Fruit fly (Drosophila melanogaster) Kc167 (cell line): ENCODE results near the gene sev.

Experiments used
- Myc ChIP-seq: fragments of >200 bp; optimal IDR thresholded peaks from 2 replicates; lab custom pipeline; 2017; ENCODE audit warnings: missing external identifiers
- insv ChIP-seq: fragments of >200 bp; optimal IDR thresholded peaks from 3 replicates; lab custom pipeline; 2018; ENCODE audit warnings: missing external identifiers
- psq ChIP-seq: fragments of >200 bp; optimal IDR thresholded peaks from 2 replicates; lab custom pipeline; 2017; ENCODE audit warnings: missing external identifiers
- ttk ChIP-seq: sonication (Bioruptor generic); optimal IDR thresholded peaks from 2 replicates; lab custom pipeline; 2017; ENCODE audit warnings: missing external identifiers

DNA sequence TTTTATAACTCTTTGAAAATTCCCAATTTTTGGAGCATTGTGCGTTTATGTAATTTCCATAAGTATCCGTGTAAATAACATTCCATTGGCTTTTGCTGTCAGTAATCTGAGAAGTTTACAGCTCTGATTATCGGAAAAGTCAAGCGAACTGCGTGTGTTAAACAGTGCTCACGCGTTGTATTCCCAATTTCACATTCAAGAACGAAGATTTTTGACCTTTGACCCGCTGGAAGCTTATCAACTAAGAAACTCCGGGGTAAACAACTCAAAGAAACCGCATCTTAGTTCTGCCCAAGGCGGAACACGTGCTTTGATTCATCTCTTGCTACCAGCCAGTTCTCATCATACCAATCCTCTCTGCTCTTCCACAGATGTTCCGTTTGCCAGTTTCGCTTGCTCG lies 23.6 kb upstream of the sev start:
- TF ChIP-seq ttk (lab: Kevin White, UChicago) = no peak
- no peak for TF ChIP-seq psq (lab: Kevin White, UChicago)
- TF ChIP-seq insv = no peak
- TF ChIP-seq Myc (lab: Kevin White, UChicago) = no peak
